Worm (Caenorhabditis elegans): ENCODE data around the gene ceh-100.

ceh-100 gene

ce11 chrII:12577754-12578153 is 25.7 kb downstream of the ceh-100 start, which contains the start of gene clec-8:
TSS of gene clec-8 (minus strand) at chrII:12578061.
- TF ChIP-seq dox-1 (GFP tag; IDR thresholded peaks at IDR 0.05), result 0 out of 2 replicates have a peak, but pooled peaks have one; percentile 12
- TF ChIP-seq mxl-1 (tag; optimal IDR thresholded peaks at IDR 0.05), result no peak
- TF ChIP-seq nhr-80 (tag; optimal IDR thresholded peaks at IDR 0.05), result peak; percentile 85

- TF ChIP-seq B0035.1 (tag; optimal IDR thresholded peaks at IDR 0.05) (no peak), rcor-1 (GFP tag; IDR thresholded peaks at IDR 0.05) (no peak), ztf-18 (tag; optimal IDR thresholded peaks at IDR 0.05) (no peak), nhr-27 (tag; optimal IDR thresholded peaks at IDR 0.05) (no peak), K12H6.12 (tag; optimal IDR thresholded peaks at IDR 0.05) (no peak), ztf-22 (GFP tag; optimal IDR thresholded peaks at IDR 0.05) (no peak), lin-54 (GFP tag; optimal IDR thresholded peaks at IDR 0.05) (no peak), lin-35 (GFP tag; optimal IDR thresholded peaks at IDR 0.05) (no peak), fkh-3 (tag; optimal IDR thresholded peaks at IDR 0.05) (no peak), bed-2 (GFP tag; IDR thresholded peaks at IDR 0.05) (no peak), madf-6 (GFP tag; IDR thresholded peaks at IDR 0.05) (no peak), ztf-26 (tag; optimal IDR thresholded peaks at IDR 0.05) (no peak), mel-28 (tag; optimal IDR thresholded peaks at IDR 0.05; ENCODE audit: borderline replicate concordance) (no peak), snpc-4 (GFP tag; optimal IDR thresholded peaks at IDR 0.05) (no peak), snpc-4 (tag; optimal IDR thresholded peaks at IDR 0.05) (no peak), attf-3 (GFP tag; conservative IDR thresholded peaks at IDR 0.05) (no peak), zfh-2 (GFP tag; conservative IDR thresholded peaks at IDR 0.05) (no peak), hmg-1.2 (GFP tag; IDR thresholded peaks at IDR 0.05) (no peak), F39B2.1 (GFP tag; IDR thresholded peaks at IDR 0.05) (no peak), F37B4.10 (GFP tag; IDR thresholded peaks at IDR 0.05) (no peak)
Measured at ce11 chrII:12574668-12575067, 28.8 kb downstream of the ceh-100 start, which contains the start of gene Y38E10A.3. TSS of gene Y38E10A.3 (minus strand) at chrII:12574768.

- TF ChIP-seq bed-2 (GFP tag; IDR thresholded peaks at IDR 0.05) (no peak), mel-28 (tag; optimal IDR thresholded peaks at IDR 0.05; ENCODE audit: borderline replicate concordance) (no peak), Y79H2A.3 (GFP tag; conservative IDR thresholded peaks at IDR 0.05) (no peak), nhr-179 (tag; optimal IDR thresholded peaks at IDR 0.05) (no peak), die-1 (tag; optimal IDR thresholded peaks at IDR 0.05) (no peak), him-1 (tag; optimal IDR thresholded peaks at IDR 0.05) (no peak), mcd-1 (GFP tag; IDR thresholded peaks at IDR 0.05) (no peak), B0019.2 (GFP tag; conservative IDR thresholded peaks at IDR 0.05) (no peak), mxl-1 (tag; optimal IDR thresholded peaks at IDR 0.05) (no peak), atf-7 (tag; optimal IDR thresholded peaks at IDR 0.05) (no peak)
Measured at ce11 chrII:12573541-12573940, 29.9 kb downstream of the ceh-100 start, which contains the start of gene Y38E10A.2. TSS of gene Y38E10A.2 (minus strand) at chrII:12573641.

- TF ChIP-seq efl-1 (GFP tag; optimal IDR thresholded peaks at IDR 0.05), result no peak
- TF ChIP-seq die-1 (tag; optimal IDR thresholded peaks at IDR 0.05), result no peak
- TF ChIP-seq aptf-3 (GFP tag; IDR thresholded peaks at IDR 0.05), result no peak
- TF ChIP-seq dpl-1 (GFP tag; optimal IDR thresholded peaks at IDR 0.05), result no peak
- no peak for TF ChIP-seq egl-18 (GFP tag; IDR thresholded peaks at IDR 0.05)
- TF ChIP-seq Y53F4B.3 (GFP tag; IDR thresholded peaks at IDR 0.05), result no peak
- TF ChIP-seq ekl-4 (GFP tag; IDR thresholded peaks at IDR 0.05), result no peak
- no peak for TF ChIP-seq hmg-1.2 (GFP tag; IDR thresholded peaks at IDR 0.05)
- TF ChIP-seq mxl-1 (tag; optimal IDR thresholded peaks at IDR 0.05), result no peak
- TF ChIP-seq zim-3 (tag; optimal IDR thresholded peaks at IDR 0.05), result no peak
- TF ChIP-seq hmg-20 (GFP tag; IDR thresholded peaks at IDR 0.05), result no peak
- no peak for TF ChIP-seq lin-54 (GFP tag; optimal IDR thresholded peaks at IDR 0.05)
- TF ChIP-seq lin-40 (tag; optimal IDR thresholded peaks at IDR 0.05), result no peak
- TF ChIP-seq ceh-40 (GFP tag; IDR thresholded peaks at IDR 0.05), result no peak
- TF ChIP-seq F37B4.10 (GFP tag; IDR thresholded peaks at IDR 0.05), result no peak
- no peak for TF ChIP-seq zfh-2 (GFP tag; conservative IDR thresholded peaks at IDR 0.05)
Measured at ce11 chrII:12572760-12573159, 30.7 kb downstream of the ceh-100 start, which contains the start of gene Y38E10A.35. TSS of gene Y38E10A.35 (minus strand) at chrII:12572860.

All from whole organism, young adult.